Fruit fly (Drosophila melanogaster) whole organism, embryonic: ENCODE data around the gene CG6610.
A peak's percentile ranks its signal among the peaks of the same experiment; 100 is the strongest.

ENCODE experiments used
- CG5180 ChIP-seq: fragments of 200-800 bp; sonication (Bioruptor generic); optimal IDR thresholded peaks from 3 replicates; lab custom pipeline; 2017; ENCODE audit warnings: missing biosample characterization, missing genetic modification characterization, mild to moderate bottlenecking, moderate library complexity, missing genetic modification reagents
- D ChIP-seq, 2 experiments: fragments of 200-800 bp in 1 of 2; fragments of >200 bp in 1 of 2; sonication (Bioruptor generic) in 1 of 2; optimal IDR thresholded peaks; 2 replicates in 1 of 2; 3 replicates in 1 of 2; lab custom pipeline; 2017; ENCODE audit warnings: mild to moderate bottlenecking in 1 of 2, missing biosample characterization in 1 of 2, missing genetic modification characterization in 1 of 2, missing genetic modification reagents in 1 of 2
- E2f1 ChIP-seq: fragments of 200-800 bp; sonication (Bioruptor generic); IDR thresholded peaks from 2 replicates; pipeline ENCODE4 v1.3.6; 2022; ENCODE audit warnings: missing biosample characterization, missing genetic modification characterization
- HLH3B ChIP-seq: fragments of 200-800 bp; sonication (Bioruptor generic); IDR thresholded peaks from 2 replicates; pipeline ENCODE4 v1.3.6; 2022; ENCODE audit warnings: missing biosample characterization, missing genetic modification characterization
- Tbp ChIP-seq: fragments of >200 bp; optimal IDR thresholded peaks from 2 replicates; lab custom pipeline; 2018; ENCODE audit warnings: missing biosample characterization, missing genetic modification characterization
- dm ChIP-seq: fragments of 200-800 bp; sonication (Bioruptor generic); optimal IDR thresholded peaks from 3 replicates; lab custom pipeline; 2016; ENCODE audit warnings: missing biosample characterization, missing genetic modification characterization
- gce ChIP-seq: fragments of 200-800 bp; sonication (Bioruptor generic); IDR thresholded peaks from 3 replicates; pipeline ENCODE4 v1.3.6; 2022; ENCODE audit warnings: missing biosample characterization, missing genetic modification characterization
- lbe ChIP-seq: fragments of 200-800 bp; sonication (Bioruptor generic); optimal IDR thresholded peaks from 2 replicates; lab custom pipeline; 2016; ENCODE audit warnings: missing biosample characterization, mild to moderate bottlenecking, missing genetic modification characterization
- nau ChIP-seq: fragments of 200-800 bp; sonication (Bioruptor generic); optimal IDR thresholded peaks from 3 replicates; lab custom pipeline; 2017; ENCODE audit warnings: missing biosample characterization, mild to moderate bottlenecking, missing genetic modification characterization, missing genetic modification reagents
- nmo ChIP-seq: fragments of 200-800 bp; sonication (Bioruptor generic); optimal IDR thresholded peaks from 2 replicates; lab custom pipeline; 2018; ENCODE audit warnings: missing biosample characterization, mild to moderate bottlenecking, missing genetic modification characterization, moderate library complexity
- odd ChIP-seq: fragments of 200-800 bp; sonication (Bioruptor generic); optimal IDR thresholded peaks from 2 replicates; lab custom pipeline; 2017; ENCODE audit warnings: missing biosample characterization, mild to moderate bottlenecking, missing genetic modification characterization
- peb ChIP-seq: fragments of 200-800 bp; sonication (Bioruptor generic); IDR thresholded peaks from 2 replicates; pipeline ENCODE4 v1.3.6; 2022; ENCODE audit warnings: missing biosample characterization, missing genetic modification characterization

CG6610 gene

DNA sequence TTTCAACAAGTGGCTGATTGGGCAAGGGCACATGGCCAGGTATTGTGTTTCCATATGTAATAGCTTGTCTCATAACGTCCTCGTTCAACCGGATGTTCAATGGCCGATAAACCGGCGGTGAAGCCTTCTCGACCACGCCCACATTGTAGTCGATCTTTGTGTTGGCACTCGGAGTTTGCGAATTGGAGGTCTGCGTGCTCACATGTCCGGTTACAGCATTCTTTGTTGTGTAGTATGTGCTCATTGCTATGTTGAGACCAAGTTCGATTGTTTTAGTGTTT lies 50.0 kb downstream of the CG6610 start:
- TF ChIP-seq nmo (GFP tag; lab: Kevin White, UChicago) (no peak), lbe (GFP tag; lab: Kevin White, UChicago) (no peak), Tbp (GFP tag; lab: Kevin White, UChicago) (no peak), HLH3B (no peak), gce (GFP tag; lab: Robert Waterston, UW) (no peak), E2f1 (GFP tag; lab: Robert Waterston, UW) (no peak), peb (no peak), nau (GFP tag; lab: Kevin White, UChicago) (no peak), odd (GFP tag; lab: Kevin White, UChicago) (no peak), D (optimal IDR thresholded peaks at IDR 0.05; lab: Kevin White, UChicago) (peak; percentile 60), D (GFP tag; optimal IDR thresholded peaks at IDR 0.05; lab: Kevin White, UChicago) (no peak), CG5180 (GFP tag; lab: Kevin White, UChicago) (peak; percentile 75), dm (GFP tag; lab: Kevin White, UChicago) (no peak)
